Fruit fly (Drosophila melanogaster) whole organism, embryonic: Measurements from ENCODE around the gene CG6398.
A peak's percentile ranks its signal among the peaks of the same experiment; 100 is the strongest.

Experiments used
- CG14441 ChIP-seq: fragments of 200-800 bp; sonication (Bioruptor generic); IDR thresholded peaks from 2 replicates; pipeline ENCODE4 v1.3.6; 2022; ENCODE audit warnings: missing biosample characterization, missing genetic modification characterization
- CG17359 ChIP-seq: fragments of 200-800 bp; sonication (Bioruptor generic); optimal IDR thresholded peaks from 3 replicates; lab custom pipeline; 2018; ENCODE audit warnings: missing biosample characterization, mild to moderate bottlenecking, missing genetic modification characterization, moderate library complexity
- CG31388 ChIP-seq: fragments of 200-800 bp; sonication (Bioruptor generic); optimal IDR thresholded peaks from 2 replicates; lab custom pipeline; 2016; ENCODE audit warnings: missing biosample characterization, missing genetic modification characterization
- CG3407 ChIP-seq: fragments of 200-800 bp; sonication (Bioruptor generic); optimal IDR thresholded peaks from 2 replicates; lab custom pipeline; 2018; ENCODE audit warnings: missing biosample characterization, mild to moderate bottlenecking, missing genetic modification characterization
- CG7357 ChIP-seq: fragments of 200-800 bp; sonication (Bioruptor generic); IDR thresholded peaks from 3 replicates; pipeline ENCODE4 v1.3.6; 2022; ENCODE audit warnings: missing biosample characterization, missing genetic modification characterization
- E2f1 ChIP-seq: fragments of 200-800 bp; sonication (Bioruptor generic); IDR thresholded peaks from 2 replicates; pipeline ENCODE4 v1.3.6; 2022; ENCODE audit warnings: missing biosample characterization, missing genetic modification characterization
- Hr39 ChIP-seq: fragments of >200 bp; optimal IDR thresholded peaks from 2 replicates; lab custom pipeline; 2017
- YL-1 ChIP-seq: fragments of 200-800 bp; sonication (Bioruptor generic); optimal IDR thresholded peaks from 3 replicates; lab custom pipeline; 2017; ENCODE audit warnings: missing biosample characterization, mild to moderate bottlenecking, missing genetic modification characterization
- grn ChIP-seq: fragments of 200-800 bp; sonication (Bioruptor generic); optimal IDR thresholded peaks from 3 replicates; lab custom pipeline; 2017; ENCODE audit warnings: missing biosample characterization, missing genetic modification characterization
- gsb-n ChIP-seq: fragments of 200-800 bp; sonication (Bioruptor generic); optimal IDR thresholded peaks from 3 replicates; lab custom pipeline; 2018; ENCODE audit warnings: missing biosample characterization, mild to moderate bottlenecking, missing genetic modification characterization
- jigr1 ChIP-seq: fragments of 200-800 bp; sonication (Bioruptor generic); IDR thresholded peaks from 3 replicates; pipeline ENCODE4 v1.3.6; 2022; ENCODE audit warnings: missing biosample characterization, missing genetic modification characterization
- seq ChIP-seq: fragments of 200-800 bp; sonication (Bioruptor generic); IDR thresholded peaks from 2 replicates; pipeline ENCODE4 v1.3.6; 2022; ENCODE audit warnings: missing biosample characterization, missing genetic modification characterization
- sima ChIP-seq: fragments of 200-800 bp; sonication (Bioruptor generic); optimal IDR thresholded peaks from 2 replicates; lab custom pipeline; 2016; ENCODE audit warnings: missing biosample characterization, missing genetic modification characterization

- no peak for TF ChIP-seq Hr39
- no peak for TF ChIP-seq CG7357 (GFP tag; lab: Robert Waterston, UW)
- no peak for TF ChIP-seq CG31388
- peak; percentile 33 for TF ChIP-seq CG17359 (tag; lab: Kevin White, UChicago)
- 0 out of 2 replicates have a peak, but pooled peaks have one; percentile 18 for TF ChIP-seq seq (GFP tag; lab: Robert Waterston, UW)
- TF ChIP-seq sima (GFP tag; lab: Kevin White, UChicago), result no peak
- TF ChIP-seq CG14441 (GFP tag; lab: Robert Waterston, UW), result no peak
- TF ChIP-seq grn (GFP tag; lab: Kevin White, UChicago), result no peak
- no peak for TF ChIP-seq YL-1
- TF ChIP-seq E2f1 (GFP tag; lab: Robert Waterston, UW), result no peak
- TF ChIP-seq jigr1, result no peak
- peak; percentile 41 for TF ChIP-seq CG3407 (GFP tag; lab: Kevin White, UChicago)
- TF ChIP-seq gsb-n (tag; lab: Kevin White, UChicago), result peak; percentile 61
Measured at dm6 chrX:17782058-17782457, 48.6 kb upstream of the CG6398 start.
